Fruit fly (Drosophila melanogaster) whole organism, prepupa: Measurements from ENCODE around the gene hyx.
A peak's percentile ranks its signal among the peaks of the same experiment; 100 is the strongest.

Experiments
- CG10631 ChIP-seq: fragments of 200-800 bp; sonication (Bioruptor generic); optimal IDR thresholded peaks from 2 replicates; lab custom pipeline; 2016; ENCODE audit warnings: missing biosample characterization, missing genetic modification characterization
- CG10669 ChIP-seq: fragments of 200-800 bp; sonication (Bioruptor generic); optimal IDR thresholded peaks from 3 replicates; lab custom pipeline; 2018; ENCODE audit warnings: missing biosample characterization, mild to moderate bottlenecking, missing genetic modification characterization, moderate library complexity
- CG11294 ChIP-seq: fragments of 200-800 bp; sonication (Bioruptor generic); IDR thresholded peaks from 2 replicates; pipeline ENCODE4 v1.3.6; 2022; ENCODE audit warnings: missing biosample characterization, missing genetic modification characterization
- CG11762 ChIP-seq: fragments of 200-800 bp; sonication (Bioruptor generic); optimal IDR thresholded peaks from 3 replicates; lab custom pipeline; 2016; ENCODE audit warnings: missing biosample characterization, missing genetic modification characterization; ENCODE audit not compliant: insufficient read depth
- CG11902 ChIP-seq: fragments of 200-800 bp; sonication (Bioruptor generic); optimal IDR thresholded peaks from 3 replicates; lab custom pipeline; 2016; ENCODE audit warnings: missing biosample characterization, missing genetic modification characterization
- CG15336 ChIP-seq: fragments of 200-800 bp; sonication (Bioruptor generic); IDR thresholded peaks from 2 replicates; pipeline ENCODE4 v1.3.6; 2022; ENCODE audit warnings: missing biosample characterization, missing genetic modification characterization
- CG31627 ChIP-seq: fragments of 200-800 bp; sonication (Bioruptor generic); optimal IDR thresholded peaks from 3 replicates; lab custom pipeline; 2016; ENCODE audit warnings: missing biosample characterization, missing genetic modification characterization
- CG32006 ChIP-seq: fragments of 200-800 bp; sonication (Bioruptor generic); optimal IDR thresholded peaks from 3 replicates; lab custom pipeline; 2017; ENCODE audit warnings: missing biosample characterization, mild to moderate bottlenecking, missing genetic modification characterization
- CG3919 ChIP-seq: fragments of 200-800 bp; sonication (Bioruptor generic); optimal IDR thresholded peaks from 3 replicates; lab custom pipeline; 2016; ENCODE audit warnings: missing biosample characterization, missing genetic modification characterization
- CG4318 ChIP-seq: fragments of 200-800 bp; sonication (Bioruptor generic); optimal IDR thresholded peaks from 3 replicates; lab custom pipeline; 2017; ENCODE audit warnings: missing biosample characterization, mild to moderate bottlenecking, missing genetic modification characterization
- CG6163 ChIP-seq: fragments of 200-800 bp; sonication (Bioruptor generic); IDR thresholded peaks from 3 replicates; pipeline ENCODE4 v1.3.6; 2022; ENCODE audit warnings: missing biosample characterization, missing genetic modification characterization
- CG6792 ChIP-seq: fragments of 200-800 bp; sonication (Bioruptor generic); optimal IDR thresholded peaks from 3 replicates; lab custom pipeline; 2016; ENCODE audit warnings: missing biosample characterization, missing genetic modification characterization
- CG6808 ChIP-seq: fragments of 200-800 bp; sonication (Bioruptor generic); optimal IDR thresholded peaks from 3 replicates; lab custom pipeline; 2017; ENCODE audit warnings: missing biosample characterization, missing genetic modification characterization, mild to moderate bottlenecking, moderate library complexity, missing genetic modification reagents
- CG7368 ChIP-seq: fragments of 200-800 bp; sonication (Bioruptor generic); optimal IDR thresholded peaks from 3 replicates; lab custom pipeline; 2016; ENCODE audit warnings: missing biosample characterization, missing genetic modification characterization
- CG8119 ChIP-seq: fragments of 200-800 bp; sonication (Bioruptor generic); IDR thresholded peaks from 3 replicates; pipeline ENCODE4 v1.3.6; 2022; ENCODE audit warnings: missing biosample characterization, missing genetic modification characterization
- CG8319 ChIP-seq: fragments of 200-800 bp; sonication (Bioruptor generic); optimal IDR thresholded peaks from 3 replicates; lab custom pipeline; 2016; ENCODE audit warnings: missing biosample characterization, missing genetic modification characterization
- Eip78C ChIP-seq: fragments of 200-800 bp; sonication (Bioruptor generic); peaks from one replicate; lab custom pipeline; 2016; ENCODE audit warnings: missing biosample characterization, missing genetic modification characterization
- Eip93F ChIP-seq: fragments of 200-800 bp; sonication (Bioruptor generic); optimal IDR thresholded peaks from 2 replicates; lab custom pipeline; 2016; ENCODE audit warnings: missing biosample characterization, mild to moderate bottlenecking, missing genetic modification characterization
- Ets21C ChIP-seq: fragments of 200-800 bp; sonication (Bioruptor generic); optimal IDR thresholded peaks from 3 replicates; lab custom pipeline; 2016; ENCODE audit warnings: missing biosample characterization, missing genetic modification characterization
- Ets96B ChIP-seq: fragments of 200-800 bp; optimal IDR thresholded peaks from 2 replicates; lab custom pipeline; 2019; ENCODE audit warnings: missing biosample characterization, mild to moderate bottlenecking, missing genetic modification characterization, moderate library complexity
- Gug ChIP-seq: fragments of 200-800 bp; sonication (Bioruptor generic); IDR thresholded peaks from 2 replicates; pipeline ENCODE4 v1.3.6; 2022; ENCODE audit warnings: missing biosample characterization, missing genetic modification characterization
- Hr39 ChIP-seq: fragments of 200-800 bp; sonication (Bioruptor generic); optimal IDR thresholded peaks from 2 replicates; lab custom pipeline; 2016; ENCODE audit warnings: missing biosample characterization, missing genetic modification characterization
- Hr4 ChIP-seq: fragments of 200-800 bp; sonication (Bioruptor generic); optimal IDR thresholded peaks from 3 replicates; lab custom pipeline; 2016; ENCODE audit warnings: missing biosample characterization, missing genetic modification characterization
- Lpt ChIP-seq: fragments of 200-800 bp; sonication (Bioruptor generic); optimal IDR thresholded peaks from 3 replicates; lab custom pipeline; 2016; ENCODE audit warnings: missing biosample characterization, missing genetic modification characterization
- OdsH ChIP-seq: fragments of 200-800 bp; sonication (Bioruptor generic); optimal IDR thresholded peaks from 3 replicates; lab custom pipeline; 2016; ENCODE audit warnings: missing biosample characterization, missing genetic modification characterization
- Smox ChIP-seq: fragments of 200-800 bp; sonication (Bioruptor generic); optimal IDR thresholded peaks from 3 replicates; lab custom pipeline; 2016; ENCODE audit warnings: missing biosample characterization, missing genetic modification characterization
- Sox102F ChIP-seq: fragments of 200-800 bp; sonication (Bioruptor generic); optimal IDR thresholded peaks from 2 replicates; lab custom pipeline; 2016; ENCODE audit warnings: missing biosample characterization, mild to moderate bottlenecking, missing genetic modification characterization
- Sox14 ChIP-seq: fragments of 200-800 bp; sonication (Bioruptor generic); optimal IDR thresholded peaks from 3 replicates; lab custom pipeline; 2016; ENCODE audit warnings: missing biosample characterization, missing genetic modification characterization
- acj6 ChIP-seq: fragments of 200-800 bp; sonication (Bioruptor generic); optimal IDR thresholded peaks from 3 replicates; lab custom pipeline; 2016; ENCODE audit warnings: missing biosample characterization, missing genetic modification characterization
- cyc ChIP-seq: fragments of 200-800 bp; sonication (Bioruptor generic); optimal IDR thresholded peaks from 3 replicates; lab custom pipeline; 2016; ENCODE audit warnings: missing biosample characterization, missing genetic modification characterization
- dsx ChIP-seq: fragments of 200-800 bp; optimal IDR thresholded peaks from 3 replicates; lab custom pipeline; 2019; ENCODE audit warnings: missing biosample characterization, mild to moderate bottlenecking, missing genetic modification characterization, moderate library complexity; ENCODE audit not compliant: poor library complexity, severe bottlenecking
- eg ChIP-seq: fragments of 200-800 bp; sonication (Bioruptor generic); IDR thresholded peaks from 3 replicates; pipeline ENCODE4 v1.3.6; 2022; ENCODE audit warnings: missing biosample characterization, missing genetic modification characterization
- esn ChIP-seq: fragments of 200-800 bp; sonication (Bioruptor generic); optimal IDR thresholded peaks from 2 replicates; lab custom pipeline; 2016; ENCODE audit warnings: missing biosample characterization, mild to moderate bottlenecking, missing genetic modification characterization, moderate library complexity
- fd59A ChIP-seq: fragments of 200-800 bp; sonication (Bioruptor generic); optimal IDR thresholded peaks from 2 replicates; lab custom pipeline; 2017; ENCODE audit warnings: missing biosample characterization, mild to moderate bottlenecking, missing genetic modification characterization, missing genetic modification reagents
- fd85E ChIP-seq: fragments of 200-800 bp; sonication (Bioruptor generic); optimal IDR thresholded peaks from 3 replicates; lab custom pipeline; 2016; ENCODE audit warnings: missing biosample characterization, missing genetic modification characterization
- fkh ChIP-seq: fragments of 200-800 bp; sonication (Bioruptor generic); optimal IDR thresholded peaks from 3 replicates; lab custom pipeline; 2017; ENCODE audit warnings: missing biosample characterization, mild to moderate bottlenecking, missing genetic modification characterization, moderate library complexity
- lz ChIP-seq: fragments of 200-800 bp; sonication (Bioruptor generic); optimal IDR thresholded peaks from 3 replicates; lab custom pipeline; 2016; ENCODE audit warnings: missing biosample characterization, missing genetic modification characterization
- net ChIP-seq: fragments of 200-800 bp; sonication (Bioruptor generic); optimal IDR thresholded peaks from 3 replicates; lab custom pipeline; 2016; ENCODE audit warnings: missing biosample characterization, missing genetic modification characterization
- ss ChIP-seq, 2 experiments: fragments of 200-800 bp; sonication (Bioruptor generic); optimal IDR thresholded peaks; 2 replicates in 1 of 2; 3 replicates in 1 of 2; lab custom pipeline; 2017 to 2018; ENCODE audit warnings: mild to moderate bottlenecking in 2 of 2, missing biosample characterization in 2 of 2, missing genetic modification characterization in 2 of 2, moderate library complexity in 1 of 2
- svp ChIP-seq: fragments of 200-800 bp; sonication (Bioruptor generic); peaks from one replicate; lab custom pipeline; 2016; ENCODE audit warnings: missing biosample characterization, missing genetic modification characterization
- topi ChIP-seq: fragments of 200-800 bp; sonication (Bioruptor generic); optimal IDR thresholded peaks from 3 replicates; lab custom pipeline; 2016; ENCODE audit warnings: missing biosample characterization, missing genetic modification characterization
- vri ChIP-seq: fragments of 200-800 bp; sonication (Bioruptor generic); optimal IDR thresholded peaks from 3 replicates; lab custom pipeline; 2016; ENCODE audit warnings: missing biosample characterization, mild to moderate bottlenecking, missing genetic modification characterization

hyx gene

DNA sequence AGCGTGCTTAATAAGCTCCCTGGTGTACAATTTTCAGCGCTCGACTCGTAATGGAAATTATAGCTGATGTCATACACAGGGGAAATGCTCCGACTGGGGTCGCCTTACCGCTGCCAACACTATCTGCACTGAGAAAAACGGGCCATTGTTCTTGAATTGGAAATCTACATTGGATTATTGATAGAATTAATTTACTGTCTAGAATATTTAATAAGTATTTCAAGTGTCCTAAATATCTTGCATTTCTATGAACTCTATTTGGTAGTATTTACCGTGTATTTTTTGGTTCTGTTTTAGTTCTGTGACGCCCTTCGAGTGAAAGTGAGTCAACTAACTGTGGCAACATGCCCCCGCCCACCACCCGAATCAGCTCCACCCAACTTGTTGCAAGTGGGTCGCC lies 44.8 kb downstream of the hyx start (continued):
- peak; percentile 29 for TF ChIP-seq Eip78C (GFP tag; lab: Kevin White, UChicago)
- no peak for TF ChIP-seq CG10669 (GFP tag; lab: Kevin White, UChicago)
- no peak for TF ChIP-seq Hr39 (GFP tag; lab: Kevin White, UChicago)
- no peak for TF ChIP-seq CG6808 (GFP tag; lab: Kevin White, UChicago)
- no peak for TF ChIP-seq Lpt
- no peak for TF ChIP-seq vri
- TF ChIP-seq Ets96B (tag; lab: Kevin White, UChicago), result no peak
- no peak for TF ChIP-seq CG7368
- TF ChIP-seq Gug (GFP tag; lab: Robert Waterston, UW), result no peak
- no peak for TF ChIP-seq svp (GFP tag; lab: Kevin White, UChicago)
- no peak for TF ChIP-seq CG8319
- no peak for TF ChIP-seq CG4318 (GFP tag; lab: Kevin White, UChicago)
- peak; percentile 33 for TF ChIP-seq CG32006
- TF ChIP-seq esn (GFP tag; lab: Kevin White, UChicago), result no peak
- TF ChIP-seq Hr4 (GFP tag; lab: Kevin White, UChicago), result peak; percentile 31
- no peak for TF ChIP-seq CG10631 (GFP tag; lab: Kevin White, UChicago)
- TF ChIP-seq CG6792 (GFP tag; lab: Kevin White, UChicago), result no peak
- no peak for TF ChIP-seq CG6163 (GFP tag; lab: Robert Waterston, UW)

DNA sequence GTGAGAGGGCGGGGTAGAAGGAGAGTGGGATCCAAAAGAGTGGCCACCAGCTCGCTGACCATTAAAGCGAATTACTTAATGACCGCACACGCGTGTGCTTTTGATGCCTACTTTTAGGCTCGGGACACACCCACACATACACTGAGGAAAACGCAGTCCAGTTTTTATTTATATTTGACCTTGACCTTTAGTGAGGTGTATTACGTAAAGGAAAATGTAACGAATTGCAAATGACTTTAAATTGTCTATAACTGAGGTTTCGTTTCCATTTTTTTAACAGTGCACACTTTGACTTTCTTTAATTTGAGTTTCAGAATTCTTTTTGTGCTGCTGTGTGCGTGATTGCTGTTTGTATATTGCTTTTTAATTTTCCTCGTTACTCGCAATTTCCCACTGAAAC lies 46.7 kb downstream of the hyx start:
- TF ChIP-seq fkh (GFP tag; lab: Kevin White, UChicago) (no peak), CG11762 (GFP tag; lab: Kevin White, UChicago) (no peak), Hr4 (GFP tag; lab: Kevin White, UChicago) (peak; percentile 6), CG15336 (GFP tag; lab: Robert Waterston, UW) (peak; percentile 35; the same call in 1 of the 2 replicates), CG6163 (GFP tag; lab: Robert Waterston, UW) (0 out of 3 replicates have a peak, but pooled peaks have one; percentile 54), lz (GFP tag; lab: Kevin White, UChicago) (no peak), Gug (GFP tag; lab: Robert Waterston, UW) (0 out of 2 replicates have a peak, but pooled peaks have one; percentile 23), CG6792 (GFP tag; lab: Kevin White, UChicago) (no peak), net (GFP tag; lab: Kevin White, UChicago) (no peak), Eip93F (GFP tag; lab: Kevin White, UChicago) (no peak), CG11902 (no peak), CG3919 (peak; percentile 11), cyc (GFP tag; lab: Kevin White, UChicago) (peak; percentile 11), topi (GFP tag; lab: Kevin White, UChicago) (peak; percentile 6), Eip78C (GFP tag; lab: Kevin White, UChicago) (peak; percentile 42), Smox (GFP tag; lab: Kevin White, UChicago) (no peak), CG10631 (GFP tag; lab: Kevin White, UChicago) (no peak), Hr39 (GFP tag; lab: Kevin White, UChicago) (peak; percentile 24), fd59A (GFP tag; lab: Kevin White, UChicago) (no peak), Sox102F (GFP tag; lab: Kevin White, UChicago) (no peak), dsx (GFP tag; lab: Kevin White, UChicago) (no peak), Sox14 (no peak), CG32006 (peak; percentile 41), OdsH (GFP tag; lab: Kevin White, UChicago) (peak; percentile 7), CG31627 (GFP tag; lab: Kevin White, UChicago) (peak; percentile 1), Ets21C (GFP tag; lab: Kevin White, UChicago) (no peak), fd85E (GFP tag; lab: Kevin White, UChicago) (no peak), svp (GFP tag; lab: Kevin White, UChicago) (no peak), CG8119 (0 out of 3 replicates have a peak, but pooled peaks have one; percentile 19), eg (GFP tag; lab: Robert Waterston, UW) (peak; percentile 49; the same call in 1 of the 3 replicates), acj6 (peak; percentile 28), CG11294 (GFP tag; lab: Robert Waterston, UW) (no peak), ss (GFP tag; optimal IDR thresholded peaks at IDR 0.05; lab: Kevin White, UChicago) (no peak), CG6808 (GFP tag; lab: Kevin White, UChicago) (no peak)
- TF ChIP-seq, all 60 proteins: peak for 15
